Worm (Caenorhabditis elegans): ENCODE data around the gene Y37E11B.1.
A peak's percentile ranks its signal among the peaks of the same experiment; 100 is the strongest.

Gene Y37E11B.1

DNA sequence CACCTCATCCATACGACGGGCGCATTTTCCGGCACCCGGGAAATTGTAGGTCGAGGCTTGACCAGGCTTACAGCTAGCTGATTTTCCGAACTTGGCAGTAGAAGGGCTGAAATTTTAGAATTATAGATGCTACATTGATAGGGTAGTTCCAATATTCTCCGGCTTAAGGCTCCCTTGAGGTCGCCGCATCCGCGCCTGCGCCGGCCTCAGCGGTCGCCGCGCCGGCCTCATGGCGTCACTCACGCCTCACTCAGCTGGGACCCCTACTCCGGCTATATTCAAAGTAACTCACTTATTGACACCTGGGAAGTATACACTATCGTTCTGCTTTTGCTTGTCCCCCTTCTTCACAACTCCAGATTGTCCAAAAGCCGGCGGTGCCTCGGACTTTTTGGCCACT lies 24.7 kb downstream of the Y37E11B.1 start:
- no peak for TF ChIP-seq ztf-4 (tag; optimal IDR thresholded peaks at IDR 0.05)
- no peak for TF ChIP-seq fos-1 (tag; optimal IDR thresholded peaks at IDR 0.05)
- no peak for TF ChIP-seq ztf-1 (GFP tag; conservative IDR thresholded peaks at IDR 0.05)
- no peak for TF ChIP-seq nhr-12 (tag; optimal IDR thresholded peaks at IDR 0.05)
- TF ChIP-seq alr-1 (tag; optimal IDR thresholded peaks at IDR 0.05), result no peak
- TF ChIP-seq ceh-82 (tag; optimal IDR thresholded peaks at IDR 0.05), result no peak
- TF ChIP-seq elt-1 (tag; optimal IDR thresholded peaks at IDR 0.05), result no peak
- TF ChIP-seq aly-2 (tag; optimal IDR thresholded peaks at IDR 0.05), result no peak
- TF ChIP-seq nhr-77 (tag; optimal IDR thresholded peaks at IDR 0.05), result no peak
- TF ChIP-seq nhr-25 (tag; optimal IDR thresholded peaks at IDR 0.05), result no peak
- no peak for TF ChIP-seq unc-62 (GFP tag; optimal IDR thresholded peaks at IDR 0.05)
- no peak for TF ChIP-seq lsy-2 (tag; optimal IDR thresholded peaks at IDR 0.05)

DNA sequence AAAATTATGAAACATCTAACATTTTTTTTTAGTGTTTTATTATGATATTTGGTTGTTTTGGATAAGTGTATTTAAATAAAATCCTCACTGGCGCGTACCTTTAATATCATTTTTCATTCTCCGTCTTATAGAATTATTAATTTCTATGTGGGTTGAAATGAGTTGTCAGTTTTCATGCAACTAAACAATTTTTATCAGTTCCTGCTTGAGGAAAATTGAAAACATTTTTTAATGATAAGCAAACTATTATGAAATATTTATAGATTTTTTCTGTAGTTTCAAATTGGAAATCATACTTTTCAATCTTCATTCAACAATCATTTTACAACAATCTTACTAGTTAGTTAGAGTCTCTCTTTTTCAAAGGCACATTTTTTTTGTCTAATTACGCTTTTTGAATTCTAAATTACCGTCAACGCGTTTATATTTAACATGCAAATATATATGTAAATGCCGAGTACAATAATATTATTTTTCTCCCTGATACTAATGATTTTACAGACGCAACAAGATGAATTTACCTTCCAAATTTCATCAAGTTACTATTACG lies 26.9 kb downstream of the Y37E11B.1 start, which contains the start of the genes Y37E11B.10 and kgb-2:
Gene Y37E11B.10, minus strand, starts transcription at position 182 of the 550 bp plus-strand sequence.
Gene kgb-2, plus strand, starts transcription at position 500 of the 550 bp plus-strand sequence.
- peak; percentile 65 for TF ChIP-seq fos-1 (tag; optimal IDR thresholded peaks at IDR 0.05)
- no peak for TF ChIP-seq aly-2 (tag; optimal IDR thresholded peaks at IDR 0.05)

ce11 chrIV:3608547-3609222 lies 29.3 kb downstream of the Y37E11B.1 start:
- TF ChIP-seq blmp-1 (tag; optimal IDR thresholded peaks at IDR 0.05; ENCODE audit: insufficient read depth) (no peak), nhr-25 (tag; optimal IDR thresholded peaks at IDR 0.05) (no peak), mdl-1 (tag; optimal IDR thresholded peaks at IDR 0.05) (no peak), sma-3 (GFP tag; optimal IDR thresholded peaks at IDR 0.05) (no peak), alr-1 (tag; optimal IDR thresholded peaks at IDR 0.05) (no peak), sem-4 (tag; optimal IDR thresholded peaks at IDR 0.05) (no peak), lin-11 (tag; optimal IDR thresholded peaks at IDR 0.05) (no peak)

DNA sequence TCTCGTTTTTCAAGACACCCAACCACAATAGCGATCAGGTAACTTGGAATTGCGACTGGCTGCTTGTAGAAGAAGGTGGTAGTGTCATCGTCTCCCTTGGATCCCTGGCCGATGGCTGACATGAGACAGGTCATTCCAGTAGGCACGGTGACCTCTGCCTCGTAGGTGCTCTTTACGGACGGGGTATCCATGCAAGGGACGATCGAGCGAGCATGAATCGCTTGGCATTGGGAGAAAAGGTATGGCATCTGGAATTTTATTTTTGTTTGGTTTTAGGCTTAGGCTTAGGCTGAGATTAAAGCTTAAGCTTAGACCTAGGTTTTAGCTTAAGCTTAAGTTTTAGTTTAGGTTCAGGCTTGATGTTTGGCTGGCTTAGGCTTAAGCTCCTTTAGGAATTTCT lies 31.6 kb downstream of the Y37E11B.1 start:
- TF ChIP-seq gmeb-1 (tag; optimal IDR thresholded peaks at IDR 0.05) (no peak), unc-39 (tag; optimal IDR thresholded peaks at IDR 0.05) (no peak), egl-27 (tag; optimal IDR thresholded peaks at IDR 0.05) (no peak), lin-13 (GFP tag; optimal IDR thresholded peaks at IDR 0.05) (no peak)

ce11 chrIV:3611845-3612244 lies 32.4 kb downstream of the Y37E11B.1 start:
- TF ChIP-seq nhr-77 (tag; optimal IDR thresholded peaks at IDR 0.05) (no peak), F13H6.1 (tag; optimal IDR thresholded peaks at IDR 0.05) (peak; percentile 63), lin-13 (GFP tag; optimal IDR thresholded peaks at IDR 0.05) (no peak), nhr-21 (tag; optimal IDR thresholded peaks at IDR 0.05) (no peak), snpc-4 (tag; optimal IDR thresholded peaks at IDR 0.05) (no peak), mdl-1 (tag; optimal IDR thresholded peaks at IDR 0.05) (peak in 1 of 2 experiments; percentile 64), sma-9 (GFP tag; optimal IDR thresholded peaks at IDR 0.05) (peak; percentile 52), sma-9 (tag; optimal IDR thresholded peaks at IDR 0.05) (no peak), nhr-237 (tag; optimal IDR thresholded peaks at IDR 0.05) (no peak), gmeb-1 (tag; optimal IDR thresholded peaks at IDR 0.05) (peak; percentile 45), fos-1 (tag; optimal IDR thresholded peaks at IDR 0.05) (peak; percentile 59), crh-2 (tag; optimal IDR thresholded peaks at IDR 0.05) (peak; percentile 66), zag-1 (tag; optimal IDR thresholded peaks at IDR 0.05) (no peak), unc-62 (GFP tag; optimal IDR thresholded peaks at IDR 0.05) (no peak), elt-1 (tag; optimal IDR thresholded peaks at IDR 0.05) (no peak), nhr-11 (tag; optimal IDR thresholded peaks at IDR 0.05) (no peak), ama-1 (optimal IDR thresholded peaks at IDR 0.05) (no peak), alr-1 (tag; optimal IDR thresholded peaks at IDR 0.05) (no peak), sma-3 (GFP tag; optimal IDR thresholded peaks at IDR 0.05) (peak; percentile 43)

ce11 chrIV:3613022-3613605 lies 33.7 kb downstream of the Y37E11B.1 start, which contains the start of gene ltah-1.2:
ltah-1.2 (minus strand) TSS chrIV:3613072.
- TF ChIP-seq F13H6.1 (tag; optimal IDR thresholded peaks at IDR 0.05), result peak; percentile 39
- TF ChIP-seq blmp-1 (tag; optimal IDR thresholded peaks at IDR 0.05; ENCODE audit: insufficient read depth), result no peak
- no peak for TF ChIP-seq ZK546.5 (tag; optimal IDR thresholded peaks at IDR 0.05)
- peak; percentile 54 for TF ChIP-seq fos-1 (tag; optimal IDR thresholded peaks at IDR 0.05)
- no peak for TF ChIP-seq ztf-4 (tag; optimal IDR thresholded peaks at IDR 0.05)
- TF ChIP-seq crh-2 (tag; optimal IDR thresholded peaks at IDR 0.05), result peak; percentile 50
- TF ChIP-seq nhr-21 (tag; optimal IDR thresholded peaks at IDR 0.05), result no peak
- TF ChIP-seq sma-9 (GFP tag; optimal IDR thresholded peaks at IDR 0.05), result peak; percentile 39
- TF ChIP-seq sma-9 (tag; optimal IDR thresholded peaks at IDR 0.05), result no peak
